Worm (Caenorhabditis elegans): Measurements from ENCODE around the gene twk-2.

Gene twk-2

DNA sequence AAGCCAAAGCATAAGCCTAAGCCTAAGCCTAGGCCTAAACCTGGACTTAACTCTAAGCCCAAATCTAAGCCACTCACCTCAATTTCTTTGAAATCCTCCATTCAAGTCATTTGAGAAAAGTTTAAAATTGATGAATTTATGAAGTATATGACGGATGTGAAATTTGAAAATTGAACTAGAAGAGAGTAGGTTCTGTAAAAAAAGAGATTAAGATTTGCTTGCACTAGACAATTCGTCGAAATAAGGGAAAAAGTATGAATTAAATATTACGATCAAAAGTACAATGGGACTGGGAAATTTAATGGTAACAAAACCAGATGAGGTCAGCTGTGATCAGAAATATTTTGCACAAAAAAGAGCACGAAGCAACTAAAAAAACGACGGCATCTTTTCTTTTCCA, at the start of gene twk-2:
twk-2 (minus strand) TSS at position 101 of the 400 bp plus-strand sequence.
- TF ChIP-seq nhr-23 (tag; optimal IDR thresholded peaks at IDR 0.05): no peak
- TF ChIP-seq ZK546.5 (tag; optimal IDR thresholded peaks at IDR 0.05): no peak
- TF ChIP-seq daf-12 (tag; optimal IDR thresholded peaks at IDR 0.05): no peak
- no peak for TF ChIP-seq ceh-16 (tag; optimal IDR thresholded peaks at IDR 0.05)
- TF ChIP-seq fkh-10 (GFP tag; optimal IDR thresholded peaks at IDR 0.05): no peak
- TF ChIP-seq ceh-82 (tag; optimal IDR thresholded peaks at IDR 0.05): no peak
- TF ChIP-seq nhr-28 (tag; optimal IDR thresholded peaks at IDR 0.05): no peak
- TF ChIP-seq lsy-12 (tag; optimal IDR thresholded peaks at IDR 0.05): no peak
- no peak for TF ChIP-seq eor-1 (tag; optimal IDR thresholded peaks at IDR 0.05)
- TF ChIP-seq nhr-25 (tag; optimal IDR thresholded peaks at IDR 0.05): no peak
- TF ChIP-seq elt-2 (tag; optimal IDR thresholded peaks at IDR 0.05): no peak
- TF ChIP-seq ceh-9 (tag; optimal IDR thresholded peaks at IDR 0.05): no peak
- no peak for TF ChIP-seq sea-2 (GFP tag; optimal IDR thresholded peaks at IDR 0.05)
- no peak for TF ChIP-seq fkh-2 (tag; optimal IDR thresholded peaks at IDR 0.05)
- no peak for TF ChIP-seq nhr-12 (tag; optimal IDR thresholded peaks at IDR 0.05)
- TF ChIP-seq unc-39 (tag; optimal IDR thresholded peaks at IDR 0.05): no peak
- no peak for TF ChIP-seq zag-1 (tag; optimal IDR thresholded peaks at IDR 0.05)
- TF ChIP-seq snpc-4 (tag; optimal IDR thresholded peaks at IDR 0.05): no peak

DNA sequence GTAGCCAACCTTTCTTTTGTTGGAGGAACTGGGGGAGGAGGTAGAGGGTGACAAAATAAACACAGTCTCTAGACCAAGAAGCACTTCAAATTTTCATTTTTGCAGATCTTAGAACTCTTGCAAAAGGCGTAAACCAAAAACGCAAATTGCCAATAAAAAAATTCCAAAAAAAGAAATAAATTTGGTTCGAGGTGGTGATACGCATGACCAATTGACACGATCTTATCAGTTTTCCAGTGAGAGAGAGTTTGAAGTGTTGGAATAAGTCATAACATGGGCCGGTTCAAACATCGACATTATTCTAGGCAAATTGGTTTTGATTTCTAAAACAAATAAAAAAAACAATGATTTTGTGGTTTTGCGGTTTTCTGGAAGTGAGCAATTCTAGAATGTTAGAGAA, 42.9 kb upstream of the twk-2 start:
- TF ChIP-seq nhr-76 (tag; optimal IDR thresholded peaks at IDR 0.05): no peak
- TF ChIP-seq unc-62 (GFP tag; optimal IDR thresholded peaks at IDR 0.05): no peak
- no peak for TF ChIP-seq elt-3 (tag; optimal IDR thresholded peaks at IDR 0.05)
- no peak for TF ChIP-seq nhr-12 (tag; optimal IDR thresholded peaks at IDR 0.05)
- peak; percentile 59 for TF ChIP-seq elt-2 (tag; optimal IDR thresholded peaks at IDR 0.05)
- TF ChIP-seq sea-2 (GFP tag; optimal IDR thresholded peaks at IDR 0.05): no peak

DNA sequence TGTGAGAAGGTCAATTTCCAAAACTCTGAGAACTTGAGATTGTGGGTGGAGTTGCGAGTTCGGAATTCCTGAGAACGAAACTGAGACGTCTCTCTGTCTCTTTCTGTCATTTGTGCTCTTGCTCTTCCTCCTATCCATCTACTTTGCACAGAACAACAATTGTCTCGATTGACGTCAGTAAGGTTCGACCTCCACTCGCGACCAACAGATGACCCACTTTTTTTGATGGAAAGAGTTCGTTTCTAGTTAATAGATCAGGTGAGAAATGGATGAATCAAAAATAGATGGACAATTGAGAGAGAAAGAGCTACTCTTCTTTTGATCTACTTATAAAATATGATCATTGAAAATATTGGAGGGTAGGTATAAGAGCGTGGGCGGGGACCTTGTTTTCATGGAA, 41.6 kb upstream of the twk-2 start:
- TF ChIP-seq aly-2 (tag; optimal IDR thresholded peaks at IDR 0.05) (no peak), lin-15B (tag; optimal IDR thresholded peaks at IDR 0.05) (no peak), nhr-67 (tag; optimal IDR thresholded peaks at IDR 0.05) (no peak), fos-1 (tag; optimal IDR thresholded peaks at IDR 0.05) (no peak), hmg-11 (tag; optimal IDR thresholded peaks at IDR 0.05) (no peak), nfya-1 (tag; optimal IDR thresholded peaks at IDR 0.05; ENCODE audit: insufficient read depth) (peak; percentile 19), lin-39 (tag; optimal IDR thresholded peaks at IDR 0.05) (peak; percentile 31), lsy-12 (tag; optimal IDR thresholded peaks at IDR 0.05) (no peak), tbx-2 (tag; optimal IDR thresholded peaks at IDR 0.05) (no peak), R02D3.7 (tag; optimal IDR thresholded peaks at IDR 0.05) (no peak), ama-1 (optimal IDR thresholded peaks at IDR 0.05) (no peak), elt-3 (tag; optimal IDR thresholded peaks at IDR 0.05) (no peak)

- no peak for TF ChIP-seq nhr-67 (tag; optimal IDR thresholded peaks at IDR 0.05)
- no peak for TF ChIP-seq hmg-11 (tag; optimal IDR thresholded peaks at IDR 0.05)
- TF ChIP-seq egl-5 (tag; optimal IDR thresholded peaks at IDR 0.05): no peak
Measured at ce11 chrII:4490729-4491128, 37.8 kb upstream of the twk-2 start, which contains the start of gene T05C1.5. T05C1.5 (minus strand) TSS chrII:4490829.

DNA sequence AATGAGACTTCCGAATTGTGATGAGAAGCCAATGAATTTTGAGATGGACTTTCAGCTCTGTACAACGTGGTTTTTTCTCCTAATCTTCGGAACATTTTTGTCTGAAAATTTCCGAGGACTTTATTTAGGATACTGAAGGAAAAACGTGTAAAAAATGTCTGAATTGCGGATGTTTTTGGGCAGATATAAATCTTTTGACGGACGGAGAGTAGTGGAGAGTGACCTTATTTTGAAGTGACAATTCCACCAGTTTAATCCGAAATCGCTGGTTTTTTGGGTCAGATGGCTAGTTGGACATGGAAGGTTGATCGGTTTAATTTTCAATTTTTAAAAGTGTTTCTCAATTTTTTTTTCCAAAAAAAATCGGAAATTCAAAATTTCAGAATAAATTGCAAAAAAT, 36.3 kb upstream of the twk-2 start, which contains the start of gene T05C1.3:
T05C1.3 (minus strand) TSS at position 101 of the 400 bp plus-strand sequence.
- no peak for TF ChIP-seq pqm-1 (tag; optimal IDR thresholded peaks at IDR 0.05)
- TF ChIP-seq lsy-12 (tag; optimal IDR thresholded peaks at IDR 0.05): no peak
- TF ChIP-seq jun-1 (tag; optimal IDR thresholded peaks at IDR 0.05): no peak
- TF ChIP-seq fkh-2 (tag; optimal IDR thresholded peaks at IDR 0.05): no peak
- no peak for TF ChIP-seq lin-15B (tag; optimal IDR thresholded peaks at IDR 0.05)
- TF ChIP-seq nhr-76 (tag; optimal IDR thresholded peaks at IDR 0.05): no peak
- TF ChIP-seq nfya-1 (tag; optimal IDR thresholded peaks at IDR 0.05; ENCODE audit: insufficient read depth): no peak
- TF ChIP-seq ceh-16 (tag; optimal IDR thresholded peaks at IDR 0.05): no peak
- no peak for TF ChIP-seq mdl-1 (tag; optimal IDR thresholded peaks at IDR 0.05)
- no peak for TF ChIP-seq snpc-4 (tag; optimal IDR thresholded peaks at IDR 0.05)
- no peak for TF ChIP-seq nhr-23 (tag; optimal IDR thresholded peaks at IDR 0.05)
- no peak for TF ChIP-seq pha-4 (tag; optimal IDR thresholded peaks at IDR 0.05)
- no peak for TF ChIP-seq daf-12 (tag; optimal IDR thresholded peaks at IDR 0.05)
- no peak for TF ChIP-seq nhr-43 (tag; optimal IDR thresholded peaks at IDR 0.05; ENCODE audit: poor library complexity, severe bottlenecking)
- TF ChIP-seq fkh-10 (GFP tag; optimal IDR thresholded peaks at IDR 0.05): no peak
- no peak for TF ChIP-seq sea-2 (GFP tag; optimal IDR thresholded peaks at IDR 0.05)
- no peak for TF ChIP-seq tbx-2 (tag; optimal IDR thresholded peaks at IDR 0.05)
- TF ChIP-seq zag-1 (tag; optimal IDR thresholded peaks at IDR 0.05): no peak
- TF ChIP-seq ztf-4 (tag; optimal IDR thresholded peaks at IDR 0.05): no peak
